Worm (Caenorhabditis elegans): ENCODE data around the gene cpn-2.

cpn-2 gene

ce11 chrII:378351-378750, 40.8 kb downstream of the cpn-2 start, which contains the start of gene C03H5.9:
C03H5.9 (plus strand) TSS chrII:378651.
- TF ChIP-seq dpl-1 (GFP tag; optimal IDR thresholded peaks at IDR 0.05) (no peak), hlh-4 (tag; optimal IDR thresholded peaks at IDR 0.05) (no peak), pag-3 (tag; optimal IDR thresholded peaks at IDR 0.05; ENCODE audit: borderline replicate concordance, insufficient read depth) (no peak), nhr-85 (tag) (peak; percentile 39), alr-1 (tag; optimal IDR thresholded peaks at IDR 0.05; ENCODE audit: borderline replicate concordance) (no peak)

ce11 chrII:379935-380334, 42.4 kb downstream of the cpn-2 start, which contains the start of gene C03H5.7:
C03H5.7 (plus strand) TSS chrII:380235.
- TF ChIP-seq C16A3.4 (tag; optimal IDR thresholded peaks at IDR 0.05) (no peak), ceh-90 (tag; optimal IDR thresholded peaks at IDR 0.05) (no peak), unc-86 (tag; optimal IDR thresholded peaks at IDR 0.05) (no peak), nhr-76 (tag; optimal IDR thresholded peaks at IDR 0.05) (no peak), pqm-1 (tag; optimal IDR thresholded peaks at IDR 0.05) (no peak), C34B4.2 (tag; optimal IDR thresholded peaks at IDR 0.05) (no peak), ceh-8 (GFP tag; optimal IDR thresholded peaks at IDR 0.05) (no peak), blmp-1 (tag; optimal IDR thresholded peaks at IDR 0.05) (no peak), grh-1 (GFP tag; IDR thresholded peaks at IDR 0.05) (no peak), ets-5 (GFP tag; IDR thresholded peaks at IDR 0.05) (no peak), swsn-7 (tag; optimal IDR thresholded peaks at IDR 0.05) (no peak), isw-1 (GFP tag; IDR thresholded peaks at IDR 0.05) (no peak), mef-2 (tag; optimal IDR thresholded peaks at IDR 0.05) (no peak), sup-37 (GFP tag; optimal IDR thresholded peaks at IDR 0.05) (no peak), lin-14 (GFP tag; optimal IDR thresholded peaks at IDR 0.05) (no peak), dsc-1 (tag; optimal IDR thresholded peaks at IDR 0.05) (no peak), vab-15 (tag; optimal IDR thresholded peaks at IDR 0.05) (no peak)

ce11 chrII:385258-385657, 47.7 kb downstream of the cpn-2 start, which contains the start of gene C03H5.5:
C03H5.5 (minus strand) TSS chrII:385358.
- TF ChIP-seq efl-1 (optimal IDR thresholded peaks at IDR 0.05) (no peak), efl-1 (GFP tag; optimal IDR thresholded peaks at IDR 0.05 in 1 of 2) (peak in 1 of 2 experiments; percentile 80), lsy-2 (tag; optimal IDR thresholded peaks at IDR 0.05) (no peak)

DNA sequence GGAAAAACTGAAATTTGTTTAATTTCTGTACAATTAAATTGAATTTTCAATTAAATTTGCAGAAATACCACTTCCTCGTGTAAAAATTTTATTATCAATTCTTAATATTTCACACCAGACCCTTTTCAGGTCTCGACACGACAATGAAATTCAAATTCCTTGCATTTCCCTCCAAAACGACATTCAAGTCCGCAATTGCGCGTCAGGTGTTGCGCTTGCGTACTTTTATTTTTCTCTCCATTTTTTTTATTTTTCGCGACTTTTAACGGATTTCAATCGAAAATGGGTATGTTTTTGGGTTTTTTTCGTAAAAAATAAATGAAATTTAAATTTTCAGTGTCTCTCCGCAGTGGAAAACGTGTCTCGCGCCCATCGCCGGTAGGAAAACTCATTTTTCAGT, 48.4 kb downstream of the cpn-2 start, which contains the start of gene C03H5.3:
C03H5.3 (plus strand) TSS at position 132 of the 400 bp plus-strand sequence.
- TF ChIP-seq nhr-28 (tag; optimal IDR thresholded peaks at IDR 0.05) = no peak
- TF ChIP-seq skn-1 (tag; optimal IDR thresholded peaks at IDR 0.05) = peak; percentile 58
- peak; percentile 70 for TF ChIP-seq snu-23 (GFP tag; optimal IDR thresholded peaks at IDR 0.05)
- TF ChIP-seq nhr-12 (tag; optimal IDR thresholded peaks at IDR 0.05) = no peak
- no peak for TF ChIP-seq elt-2 (tag; optimal IDR thresholded peaks at IDR 0.05)
- no peak for TF ChIP-seq mep-1 (tag; optimal IDR thresholded peaks at IDR 0.05)
- no peak for TF ChIP-seq nhr-11 (tag; optimal IDR thresholded peaks at IDR 0.05)
- TF ChIP-seq ceh-90 (tag; optimal IDR thresholded peaks at IDR 0.05) = no peak
- no peak for TF ChIP-seq nhr-237 (tag; optimal IDR thresholded peaks at IDR 0.05)
- peak; percentile 24 for TF ChIP-seq lin-13 (GFP tag; optimal IDR thresholded peaks at IDR 0.05)
- no peak for TF ChIP-seq tlp-1 (tag; optimal IDR thresholded peaks at IDR 0.05)
- TF ChIP-seq tbx-2 (tag; optimal IDR thresholded peaks at IDR 0.05) = peak; percentile 73
- TF ChIP-seq ceh-82 (tag; optimal IDR thresholded peaks at IDR 0.05) = peak; percentile 40 to 74 (median 65)
- peak; percentile 30 for TF ChIP-seq C16A3.4 (tag; optimal IDR thresholded peaks at IDR 0.05)
- peak; percentile 96 for TF ChIP-seq F16B12.6 (tag; optimal IDR thresholded peaks at IDR 0.05)
- peak; percentile 41 for TF ChIP-seq unc-86 (tag; optimal IDR thresholded peaks at IDR 0.05)
- TF ChIP-seq nhr-71 (tag; optimal IDR thresholded peaks at IDR 0.05) = peak; percentile 72
- TF ChIP-seq xbp-1 (tag; optimal IDR thresholded peaks at IDR 0.05) = peak; percentile 62
- TF ChIP-seq efl-3 (GFP tag; optimal IDR thresholded peaks at IDR 0.05) = no peak
- peak; percentile 70 to 78 for TF ChIP-seq lsy-2 (tag; optimal IDR thresholded peaks at IDR 0.05)
- TF ChIP-seq swsn-7 (tag; optimal IDR thresholded peaks at IDR 0.05) = peak; percentile 60
- TF ChIP-seq ces-1 (GFP tag; optimal IDR thresholded peaks at IDR 0.05) = no peak
- TF ChIP-seq pag-3 (tag; optimal IDR thresholded peaks at IDR 0.05; ENCODE audit: borderline replicate concordance, insufficient read depth) = no peak
- TF ChIP-seq efl-1 (optimal IDR thresholded peaks at IDR 0.05) = peak; percentile 96 to 99
- TF ChIP-seq efl-1 (GFP tag; optimal IDR thresholded peaks at IDR 0.05 in 1 of 2) = peak; percentile 96 to 99
- peak; percentile 93 to 96 (median 95) for TF ChIP-seq dpl-1 (GFP tag; optimal IDR thresholded peaks at IDR 0.05)
- TF ChIP-seq hpl-2 (GFP tag; optimal IDR thresholded peaks at IDR 0.05) = no peak
- TF ChIP-seq nhr-20 (tag; optimal IDR thresholded peaks at IDR 0.05) = peak; percentile 49
- peak; percentile 23 for TF ChIP-seq fkh-8 (tag; optimal IDR thresholded peaks at IDR 0.05)
- peak; percentile 34 for TF ChIP-seq snpc-4 (tag; optimal IDR thresholded peaks at IDR 0.05)
- peak; percentile 52 for TF ChIP-seq blmp-1 (tag; optimal IDR thresholded peaks at IDR 0.05)
- TF ChIP-seq isw-1 (GFP tag; IDR thresholded peaks at IDR 0.05) = peak; percentile 39
- peak; percentile 29 for TF ChIP-seq lin-15B (tag; optimal IDR thresholded peaks at IDR 0.05)
- TF ChIP-seq nhr-76 (tag; optimal IDR thresholded peaks at IDR 0.05) = no peak
